Fruit fly (Drosophila melanogaster): Measurements from ENCODE around the gene CG13138.

The CG13138 gene

dm6 chr2L:10333091-10333991 is 31.5 kb upstream of the CG13138 start, which contains the start of gene GATAd:
Gene GATAd, plus strand, starts transcription at chr2L:10333734.
- TF ChIP-seq Sox14 (GFP tag; optimal IDR thresholded peaks at IDR 0.05): peak; percentile 20
- peak; percentile 21 for TF ChIP-seq esn (GFP tag; optimal IDR thresholded peaks at IDR 0.05)
- peak; percentile 16 for TF ChIP-seq vri (GFP tag; optimal IDR thresholded peaks at IDR 0.05)
- peak; percentile 1 for TF ChIP-seq CG3032 (tag; optimal IDR thresholded peaks at IDR 0.05)
- no peak for TF ChIP-seq ss (GFP tag; optimal IDR thresholded peaks at IDR 0.05)
- peak; percentile 28 for TF ChIP-seq dsx (GFP tag; optimal IDR thresholded peaks at IDR 0.05; ENCODE audit: poor library complexity, severe bottlenecking)
- TF ChIP-seq Eip78C (GFP tag): peak; percentile 41
- no peak for TF ChIP-seq salr (GFP tag; optimal IDR thresholded peaks at IDR 0.05)

- TF ChIP-seq CG3032 (tag; optimal IDR thresholded peaks at IDR 0.05) (peak; percentile 12), CG6792 (GFP tag; optimal IDR thresholded peaks at IDR 0.05) (no peak), dsx (GFP tag; optimal IDR thresholded peaks at IDR 0.05; ENCODE audit: poor library complexity, severe bottlenecking) (peak; percentile 86), vri (GFP tag; optimal IDR thresholded peaks at IDR 0.05) (peak; percentile 39)
These were observed 29.4 kb upstream of the CG13138 start, which contains the start of the genes Schip1 and Cox10 for dm6 chr2L:10331066-10331847. Gene Schip1, minus strand, starts transcription at chr2L:10331116. Gene Cox10, plus strand, starts transcription at chr2L:10331471.

- TF ChIP-seq svp (GFP tag): no peak
- TF ChIP-seq Met (GFP tag; optimal IDR thresholded peaks at IDR 0.05): no peak
- no peak for TF ChIP-seq Ets21C (GFP tag; optimal IDR thresholded peaks at IDR 0.05)
- no peak for TF ChIP-seq CG10631 (GFP tag; optimal IDR thresholded peaks at IDR 0.05)
- TF ChIP-seq dsx (GFP tag; optimal IDR thresholded peaks at IDR 0.05; ENCODE audit: poor library complexity, severe bottlenecking): peak; percentile 7
- TF ChIP-seq CG10669 (GFP tag; optimal IDR thresholded peaks at IDR 0.05): no peak
- no peak for TF ChIP-seq CG3919 (GFP tag; optimal IDR thresholded peaks at IDR 0.05)
These were observed 26.0 kb upstream of the CG13138 start, which contains the start of gene RnrL for dm6 chr2L:10327790-10328189. Gene RnrL, minus strand, starts transcription at chr2L:10327943.

- TF ChIP-seq Hr4 (GFP tag; optimal IDR thresholded peaks at IDR 0.05) (no peak), svp (GFP tag) (peak; percentile 93), achi (GFP tag; optimal IDR thresholded peaks at IDR 0.05) (no peak), pdm3 (GFP tag; optimal IDR thresholded peaks at IDR 0.05) (no peak), dsx (GFP tag; optimal IDR thresholded peaks at IDR 0.05; ENCODE audit: poor library complexity, severe bottlenecking) (no peak), vri (GFP tag; optimal IDR thresholded peaks at IDR 0.05) (peak; percentile 47), topi (GFP tag; optimal IDR thresholded peaks at IDR 0.05) (no peak), fd59A (GFP tag; optimal IDR thresholded peaks at IDR 0.05) (no peak), CG11902 (GFP tag; optimal IDR thresholded peaks at IDR 0.05) (no peak), Sox15 (GFP tag; optimal IDR thresholded peaks at IDR 0.05) (no peak), dac (GFP tag; optimal IDR thresholded peaks at IDR 0.05) (no peak), ss (GFP tag; optimal IDR thresholded peaks at IDR 0.05) (no peak), CG11294 (GFP tag; IDR thresholded peaks at IDR 0.05) (no peak), CG8119 (GFP tag; IDR thresholded peaks at IDR 0.05) (no peak), CG31627 (GFP tag; optimal IDR thresholded peaks at IDR 0.05) (no peak), eg (GFP tag; IDR thresholded peaks at IDR 0.05) (no peak), Gug (GFP tag; IDR thresholded peaks at IDR 0.05) (no peak)
These were observed 21.1 kb upstream of the CG13138 start, which contains the start of gene CG5381 for dm6 chr2L:10322773-10323487. Gene CG5381, minus strand, starts transcription at chr2L:10323102.

- TF ChIP-seq Eip78C (GFP tag) (peak; percentile 61), spab (GFP tag; optimal IDR thresholded peaks at IDR 0.05) (no peak)
These were observed 20.4 kb upstream of the CG13138 start, which contains the start of gene CG4995 for dm6 chr2L:10322176-10322575. Gene CG4995, plus strand, starts transcription at chr2L:10322476.
